Fruit fly (Drosophila melanogaster) whole organism, wandering third instar larva: ENCODE measurements around the gene CG31381.
A peak's percentile ranks its signal among the peaks of the same experiment; 100 is the strongest.

Experiments used
- Abd-B ChIP-seq: fragments of >200 bp; optimal IDR thresholded peaks from 2 replicates; lab custom pipeline; 2017; ENCODE audit warnings: missing biosample characterization, missing genetic modification characterization
- CG32264 ChIP-seq: fragments of 200-800 bp; sonication (Bioruptor generic); optimal IDR thresholded peaks from 2 replicates; lab custom pipeline; 2016; ENCODE audit warnings: missing biosample characterization, missing genetic modification characterization
- CG9705 ChIP-seq: fragments of 200-800 bp; sonication (Bioruptor generic); optimal IDR thresholded peaks from 2 replicates; lab custom pipeline; 2018; ENCODE audit warnings: missing biosample characterization, mild to moderate bottlenecking, missing genetic modification characterization
- CrebA ChIP-seq: fragments of 200-800 bp; sonication (Bioruptor generic); optimal IDR thresholded peaks from 2 replicates; lab custom pipeline; 2016; ENCODE audit warnings: missing biosample characterization, mild to moderate bottlenecking, missing genetic modification characterization, borderline replicate concordance
- Dif ChIP-seq: fragments of 200-275, 200-300 bp; sonication (Bioruptor generic); optimal IDR thresholded peaks from 2 replicates; lab custom pipeline; 2018; ENCODE audit warnings: missing biosample characterization, missing genetic modification characterization; ENCODE audit not compliant: partially characterized antibody
- GATAd ChIP-seq: sonication (Bioruptor generic); optimal IDR thresholded peaks from 2 replicates; lab custom pipeline; 2016; ENCODE audit warnings: missing biosample characterization, missing genetic modification characterization
- HLH106 ChIP-seq: fragments of 200-800 bp; optimal IDR thresholded peaks from 3 replicates; lab custom pipeline; 2019; ENCODE audit warnings: missing biosample characterization, mild to moderate bottlenecking, missing genetic modification characterization, moderate library complexity
- Hnf4 ChIP-seq: fragments of 200-800 bp; sonication (Bioruptor generic); optimal IDR thresholded peaks from 2 replicates; lab custom pipeline; 2016; ENCODE audit warnings: missing biosample characterization, mild to moderate bottlenecking, missing genetic modification characterization
- Hr83 ChIP-seq: fragments of 200-300 bp; sonication (Bioruptor generic); optimal IDR thresholded peaks from 2 replicates; lab custom pipeline; 2016; ENCODE audit warnings: missing biosample characterization, mild to moderate bottlenecking, missing genetic modification characterization, moderate library complexity; ENCODE audit not compliant: poor library complexity, severe bottlenecking
- Jra ChIP-seq: sonication (Bioruptor generic); optimal IDR thresholded peaks from 2 replicates; lab custom pipeline; 2016; ENCODE audit warnings: missing biosample characterization, missing genetic modification characterization
- N ChIP-seq: fragments of >200 bp; optimal IDR thresholded peaks from 2 replicates; lab custom pipeline; 2018; ENCODE audit warnings: missing biosample characterization, missing external identifiers, missing genetic modification characterization
- Rel ChIP-seq, 2 experiments: fragments of 200-800 bp; sonication (Bioruptor generic) in 1 of 2; optimal IDR thresholded peaks; 2 replicates in 1 of 2; 3 replicates in 1 of 2; lab custom pipeline; 2016 to 2019; ENCODE audit warnings: mild to moderate bottlenecking in 2 of 2, missing biosample characterization in 2 of 2, missing genetic modification characterization in 2 of 2, moderate library complexity in 1 of 2
- Sp1 ChIP-seq: fragments of 200-800 bp; sonication (Bioruptor generic); optimal IDR thresholded peaks from 3 replicates; lab custom pipeline; 2019; ENCODE audit warnings: missing biosample characterization, mild to moderate bottlenecking, missing genetic modification characterization, moderate library complexity
- Vsx2 ChIP-seq: fragments of 200-300, 225-300 bp; sonication (Bioruptor generic); optimal IDR thresholded peaks from 2 replicates; lab custom pipeline; 2018; ENCODE audit warnings: missing biosample characterization, missing genetic modification characterization; ENCODE audit not compliant: partially characterized antibody
- br ChIP-seq: fragments of 200-800 bp; sonication (Bioruptor generic); optimal IDR thresholded peaks from 2 replicates; lab custom pipeline; 2016; ENCODE audit warnings: missing biosample characterization, missing genetic modification characterization
- dl ChIP-seq, 2 experiments: fragments of 175-275, 200-275 bp in 1 of 2; fragments of 200-275 bp in 1 of 2; sonication (Bioruptor generic); optimal IDR thresholded peaks; lab custom pipeline; 2018; ENCODE audit warnings: mild to moderate bottlenecking in 2 of 2, missing biosample characterization in 2 of 2, missing genetic modification characterization in 2 of 2, moderate library complexity in 2 of 2; ENCODE audit not compliant: partially characterized antibody in 2 of 2, insufficient read depth in 1 of 2
- dmrt93B ChIP-seq: fragments of 200-800 bp; sonication (Bioruptor generic); optimal IDR thresholded peaks from 2 replicates; lab custom pipeline; 2018; ENCODE audit warnings: missing biosample characterization, mild to moderate bottlenecking, missing genetic modification characterization
- ey ChIP-seq: fragments of 200-800 bp; sonication (Bioruptor generic); optimal IDR thresholded peaks from 2 replicates; lab custom pipeline; 2016; ENCODE audit warnings: missing biosample characterization, missing genetic modification characterization
- foxo ChIP-seq, 2 experiments: fragments of 200-800 bp; sonication (Bioruptor generic); optimal IDR thresholded peaks; 2 replicates in 1 of 2; 3 replicates in 1 of 2; lab custom pipeline; 2016 to 2017; ENCODE audit warnings: missing biosample characterization in 2 of 2, missing genetic modification characterization in 2 of 2
- fru ChIP-seq: fragments of 200-800 bp; sonication (Bioruptor generic); optimal IDR thresholded peaks from 3 replicates; lab custom pipeline; 2016; ENCODE audit warnings: missing biosample characterization, mild to moderate bottlenecking, missing genetic modification characterization
- h ChIP-seq: fragments of 200-800 bp; sonication (Bioruptor generic); optimal IDR thresholded peaks from 3 replicates; lab custom pipeline; 2016; ENCODE audit warnings: missing biosample characterization, mild to moderate bottlenecking, missing genetic modification characterization
- jim ChIP-seq: fragments of 175-275, 200-325 bp; sonication (Bioruptor generic); optimal IDR thresholded peaks from 2 replicates; lab custom pipeline; 2016; ENCODE audit warnings: missing biosample characterization, mild to moderate bottlenecking, missing genetic modification characterization
- lola ChIP-seq: fragments of >200 bp; optimal IDR thresholded peaks from 2 replicates; lab custom pipeline; 2017; ENCODE audit warnings: missing biosample characterization, missing genetic modification characterization
- pan ChIP-seq: fragments of >200 bp; optimal IDR thresholded peaks from 2 replicates; lab custom pipeline; 2017
- psq ChIP-seq: fragments of 200-800 bp; sonication (Bioruptor generic); optimal IDR thresholded peaks from 3 replicates; lab custom pipeline; 2017; ENCODE audit warnings: missing biosample characterization, mild to moderate bottlenecking, missing genetic modification characterization, moderate library complexity
- rgr ChIP-seq: fragments of 200-800 bp; sonication (Bioruptor generic); optimal IDR thresholded peaks from 3 replicates; lab custom pipeline; 2016; ENCODE audit warnings: missing biosample characterization, mild to moderate bottlenecking, missing genetic modification characterization
- sage ChIP-seq: fragments of 200-800 bp; sonication (Bioruptor generic); optimal IDR thresholded peaks from 2 replicates; lab custom pipeline; 2016; ENCODE audit warnings: missing biosample characterization, mild to moderate bottlenecking, missing genetic modification characterization
- sv ChIP-seq: fragments of 200-800 bp; sonication (Bioruptor generic); optimal IDR thresholded peaks from 3 replicates; lab custom pipeline; 2016; ENCODE audit warnings: missing biosample characterization, missing genetic modification characterization
- tai ChIP-seq: sonication (Bioruptor generic); optimal IDR thresholded peaks from 2 replicates; lab custom pipeline; 2016; ENCODE audit warnings: missing biosample characterization, missing genetic modification characterization
- usp ChIP-seq: fragments of >200 bp; optimal IDR thresholded peaks from 2 replicates; lab custom pipeline; 2017; ENCODE audit warnings: missing biosample characterization, missing genetic modification characterization
- woc ChIP-seq: sonication (Bioruptor generic); optimal IDR thresholded peaks from 2 replicates; lab custom pipeline; 2016; ENCODE audit warnings: missing biosample characterization, mild to moderate bottlenecking, missing genetic modification characterization

CG31381 gene

DNA sequence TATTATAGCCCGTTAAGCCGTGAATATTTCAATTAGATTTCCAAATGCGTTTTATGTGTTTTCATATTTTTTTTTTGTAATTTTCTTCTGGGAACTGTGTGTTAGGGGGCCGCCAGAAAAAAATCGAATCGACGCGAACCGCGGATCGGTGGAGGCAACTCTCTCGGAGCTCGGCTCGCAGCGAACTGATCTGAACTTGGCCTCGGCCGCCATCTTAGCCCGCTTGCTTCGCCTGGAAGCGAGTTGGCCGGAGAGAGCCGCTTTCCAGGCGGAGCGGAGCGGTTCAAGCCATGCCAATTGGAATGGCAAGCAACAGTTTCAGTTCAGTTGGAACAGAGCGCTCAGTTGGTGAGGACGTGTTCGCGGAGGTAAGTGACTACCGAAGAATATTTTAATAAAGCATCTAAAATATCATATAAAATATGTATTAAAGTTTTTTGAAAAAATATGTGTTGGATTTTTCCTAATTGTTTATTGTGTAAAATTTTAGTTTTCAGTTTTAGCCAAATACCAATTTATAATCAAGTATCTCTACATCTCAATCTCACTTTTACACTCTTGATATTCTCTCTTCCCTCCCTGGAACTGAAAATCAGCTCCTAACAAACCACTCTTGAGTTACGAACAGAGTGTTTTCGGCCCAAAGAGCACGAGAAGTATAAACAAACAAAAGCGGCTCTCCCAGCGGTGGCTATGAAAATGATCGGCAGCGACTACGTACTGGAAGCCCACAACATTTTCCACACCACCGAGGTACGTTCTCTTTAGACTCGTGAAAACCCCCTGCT, 17.8 kb downstream of the CG31381 start, which contains the start of the genes CG31121 and CG11069:
CG31121 (minus strand) TSS at position 187 of the 788 bp plus-strand sequence.
CG11069 (plus strand) TSS at position 324 of the 788 bp plus-strand sequence.
- TF ChIP-seq psq (GFP tag; lab: Kevin White, UChicago): no peak
- no peak for TF ChIP-seq rgr (GFP tag; lab: Kevin White, UChicago)
- no peak for TF ChIP-seq usp (GFP tag; lab: Kevin White, UChicago)
- TF ChIP-seq Vsx2 (GFP tag; lab: Kevin White, UChicago): peak; percentile 13
- no peak for TF ChIP-seq Rel (GFP tag; optimal IDR thresholded peaks at IDR 0.05; lab: Kevin White, UChicago)
- TF ChIP-seq Rel (tag; optimal IDR thresholded peaks at IDR 0.05; lab: Kevin White, UChicago): no peak
- no peak for TF ChIP-seq CG32264 (GFP tag; lab: Kevin White, UChicago)
- TF ChIP-seq CrebA: peak; percentile 33
- TF ChIP-seq Dif (GFP tag; lab: Kevin White, UChicago): peak; percentile 74
- peak in 1 of 2 experiments; percentile 49 for TF ChIP-seq dl (GFP tag; optimal IDR thresholded peaks at IDR 0.05; lab: Kevin White, UChicago; ENCODE audit: insufficient read depth in 1 of 2, partially characterized antibody in 2 of 2)

DNA sequence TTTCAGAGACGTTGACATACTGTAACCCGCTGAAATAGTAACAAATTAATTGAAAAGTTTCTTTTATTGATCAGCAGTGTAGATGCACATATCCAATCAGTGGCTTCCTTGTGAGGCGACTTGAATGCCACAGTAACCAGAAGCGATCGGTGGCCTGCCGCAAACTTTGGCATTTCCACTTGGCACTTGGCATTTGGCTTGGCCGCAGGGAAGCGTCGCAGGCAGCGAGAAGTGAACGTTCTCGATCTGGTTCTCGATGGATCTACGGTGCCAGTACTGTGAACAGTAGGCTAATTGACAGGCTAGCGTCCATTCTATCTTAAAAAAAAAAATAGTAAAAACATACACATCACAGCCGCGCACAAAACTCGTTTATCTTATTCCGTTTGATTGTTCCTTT, 24.0 kb downstream of the CG31381 start, which contains the start of gene CG10845:
CG10845 (plus strand) TSS at position 301 of the 400 bp plus-strand sequence.
- TF ChIP-seq sage: no peak
- TF ChIP-seq ey (GFP tag; lab: Kevin White, UChicago): no peak
- TF ChIP-seq CrebA: no peak
- TF ChIP-seq Hnf4 (GFP tag; lab: Kevin White, UChicago): no peak
- TF ChIP-seq Jra: no peak
- TF ChIP-seq sv (GFP tag; lab: Kevin White, UChicago): no peak
- no peak for TF ChIP-seq Vsx2 (GFP tag; lab: Kevin White, UChicago)
- no peak for TF ChIP-seq lola (GFP tag; lab: Kevin White, UChicago)
- no peak for TF ChIP-seq h (GFP tag; lab: Kevin White, UChicago)
- no peak for TF ChIP-seq fru
- TF ChIP-seq foxo (GFP tag; optimal IDR thresholded peaks at IDR 0.05; lab: Kevin White, UChicago): no peak
- no peak for TF ChIP-seq Hr83 (GFP tag; lab: Kevin White, UChicago)
- no peak for TF ChIP-seq tai (GFP tag; lab: Kevin White, UChicago)
- no peak for TF ChIP-seq HLH106 (tag; lab: Kevin White, UChicago)
- TF ChIP-seq pan (lab: Kevin White, UChicago): no peak
- TF ChIP-seq br: no peak

DNA sequence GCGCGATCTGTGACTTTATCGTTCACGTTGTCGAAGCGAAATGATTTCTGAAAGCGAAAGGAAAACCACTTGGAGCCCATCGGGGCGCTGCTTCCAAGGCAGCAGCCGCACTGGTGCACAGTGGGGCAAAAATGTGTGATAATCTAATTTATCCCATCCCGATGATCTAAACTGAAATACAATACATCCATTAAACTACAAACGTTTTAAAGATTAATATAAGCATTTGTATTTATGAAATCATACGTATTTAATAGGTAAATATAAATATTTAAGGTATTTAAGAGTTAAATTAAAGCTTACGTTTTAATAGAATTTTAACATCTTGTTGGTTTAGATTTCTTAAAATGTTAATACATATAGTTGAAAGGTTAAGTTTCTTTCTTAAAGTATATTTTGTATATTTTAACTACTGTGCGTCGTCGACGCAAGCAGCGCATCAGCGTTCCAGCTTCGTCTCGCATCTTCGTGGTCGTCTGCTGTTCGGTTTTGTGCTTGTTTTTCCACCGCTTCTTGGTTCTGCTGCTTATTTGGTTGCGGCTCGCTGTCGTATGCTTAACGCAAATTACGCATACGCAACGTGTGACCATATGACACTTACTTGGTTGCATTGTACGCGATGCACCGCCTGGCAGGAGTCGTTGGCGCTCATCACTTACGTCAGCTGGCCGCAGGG, 29.3 kb downstream of the CG31381 start, which contains the start of gene CG13643:
CG13643 (minus strand) TSS at position 46 of the 676 bp plus-strand sequence.
- TF ChIP-seq ey (GFP tag; lab: Kevin White, UChicago) (no peak), woc (GFP tag; lab: Kevin White, UChicago) (no peak), HLH106 (tag; lab: Kevin White, UChicago) (no peak), fru (no peak)

DNA sequence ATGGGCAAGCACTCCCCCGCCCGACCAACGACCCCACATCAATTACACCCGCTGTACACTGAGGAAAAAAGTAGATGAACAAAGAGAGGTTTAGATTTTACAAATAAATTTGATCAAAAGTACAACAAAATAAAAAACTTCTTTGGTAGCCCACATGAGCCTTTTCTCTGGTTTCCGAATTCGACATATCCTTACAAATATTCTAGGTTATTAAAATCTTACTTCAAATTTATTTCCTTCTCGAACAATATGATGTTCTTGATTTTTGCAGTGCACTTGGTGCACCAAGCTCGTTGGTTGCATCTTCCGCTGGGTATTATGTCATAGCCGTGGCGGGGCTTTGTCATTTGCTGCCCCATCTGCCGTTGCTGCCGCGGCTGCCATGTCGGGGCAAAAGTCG, 29.8 kb downstream of the CG31381 start:
- TF ChIP-seq Hnf4 (GFP tag; lab: Kevin White, UChicago) (no peak), N (GFP tag; lab: Kevin White, UChicago) (no peak), CG9705 (GFP tag; lab: Kevin White, UChicago) (no peak), foxo (GFP tag; optimal IDR thresholded peaks at IDR 0.05; lab: Kevin White, UChicago) (no peak), Sp1 (GFP tag; lab: Kevin White, UChicago) (no peak), tai (GFP tag; lab: Kevin White, UChicago) (no peak), br (no peak), lola (GFP tag; lab: Kevin White, UChicago) (no peak), dmrt93B (GFP tag; lab: Kevin White, UChicago) (no peak), fru (no peak), sage (no peak), jim (GFP tag; lab: Kevin White, UChicago) (no peak), h (GFP tag; lab: Kevin White, UChicago) (no peak), GATAd (GFP tag; lab: Kevin White, UChicago) (no peak), Vsx2 (GFP tag; lab: Kevin White, UChicago) (no peak), Abd-B (GFP tag; lab: Kevin White, UChicago) (no peak)
